Worm (Caenorhabditis elegans) whole organism, L4 larva: ENCODE data around the gene fbxa-60.

ENCODE experiments used
- daf-12 ChIP-seq: fragments of 150-350 bp; optimal IDR thresholded peaks from 2 replicates; lab custom pipeline; 2014; ENCODE audit warnings: missing biosample characterization, missing genetic modification reagents, missing genetic modification characterization
- hlh-30 ChIP-seq: sonication (generic microtip); optimal IDR thresholded peaks from 2 replicates; lab custom pipeline; 2017; ENCODE audit warnings: antibody characterized with exemption, mild to moderate bottlenecking, missing genetic modification characterization, missing compliant biosample characterization; ENCODE audit not compliant: insufficient read depth

ce11 chrIII:970928-971327 lies 24.8 kb upstream of the fbxa-60 start:
- TF ChIP-seq daf-12 = no peak
- no peak for TF ChIP-seq hlh-30 (tag; lab: Kevin White, UChicago)
